Fruit fly (Drosophila melanogaster): ENCODE results near the gene CG5262.

- TF ChIP-seq CG8478 (optimal IDR thresholded peaks at IDR 0.05): no peak
- TF ChIP-seq CTCF (optimal IDR thresholded peaks at IDR 0.05): no peak
These were observed 32.5 kb downstream of the CG5262 start for dm6 chr3L:20397770-20398169.
